Fruit fly (Drosophila melanogaster): Measurements from ENCODE around the gene CG44227.
A peak's percentile ranks its signal among the peaks of the same experiment; 100 is the strongest.

CG44227 gene

dm6 chr3R:8722962-8723548 is 38.1 kb upstream of the CG44227 start, which contains the start of gene nom (continued):
- no peak for TF ChIP-seq zfh1 (GFP tag; IDR thresholded peaks at IDR 0.05)
- no peak for TF ChIP-seq NK7.1 (GFP tag; optimal IDR thresholded peaks at IDR 0.05)
- peak; percentile 88 for TF ChIP-seq Myb (GFP tag; optimal IDR thresholded peaks at IDR 0.05)
- TF ChIP-seq sens (GFP tag), result no peak
- TF ChIP-seq CG17361 (GFP tag; IDR thresholded peaks at IDR 0.05), result no peak
- TF ChIP-seq CG9215 (GFP tag; IDR thresholded peaks at IDR 0.05), result no peak
- TF ChIP-seq CG8359 (GFP tag; optimal IDR thresholded peaks at IDR 0.05; ENCODE audit: borderline replicate concordance), result no peak
- no peak for TF ChIP-seq Hr39 (optimal IDR thresholded peaks at IDR 0.05)
- TF ChIP-seq dysf (GFP tag; IDR thresholded peaks at IDR 0.05), result no peak
- TF ChIP-seq run (tag; optimal IDR thresholded peaks at IDR 0.05), result no peak
- TF ChIP-seq phol (tag; optimal IDR thresholded peaks at IDR 0.05), result peak; percentile 35
- TF ChIP-seq Rfx (GFP tag; IDR thresholded peaks at IDR 0.05), result peak; percentile 31; the same call in 1 of the 2 replicates
- TF ChIP-seq salm (tag; optimal IDR thresholded peaks at IDR 0.05), result no peak
- TF ChIP-seq Doc2 (GFP tag; IDR thresholded peaks at IDR 0.05), result no peak
- no peak for TF ChIP-seq CG14965 (GFP tag; optimal IDR thresholded peaks at IDR 0.05; ENCODE audit: borderline replicate concordance)
- peak in 1 of 2 experiments; percentile 7 for TF ChIP-seq insv (GFP tag; optimal IDR thresholded peaks at IDR 0.05)
- 0 out of 3 replicates have a peak, but pooled peaks have one; percentile 23 for TF ChIP-seq CG14860 (GFP tag; IDR thresholded peaks at IDR 0.05; ENCODE audit: partially characterized antibody)
- TF ChIP-seq CG9797 (GFP tag; optimal IDR thresholded peaks at IDR 0.05), result peak; percentile 55
- TF ChIP-seq BEAF-32 (GFP tag; optimal IDR thresholded peaks at IDR 0.05), result peak; percentile 10

- TF ChIP-seq tin (GFP tag; optimal IDR thresholded peaks at IDR 0.05), result no peak
- TF ChIP-seq phol (tag; optimal IDR thresholded peaks at IDR 0.05), result no peak
- TF ChIP-seq Neu2 (GFP tag; optimal IDR thresholded peaks at IDR 0.05; ENCODE audit: borderline replicate concordance), result no peak
- TF ChIP-seq dmrt11E (tag; optimal IDR thresholded peaks at IDR 0.05), result no peak
- no peak for TF ChIP-seq CG10366 (GFP tag; IDR thresholded peaks at IDR 0.05)
- no peak for TF ChIP-seq CG7271 (tag; optimal IDR thresholded peaks at IDR 0.05)
- TF ChIP-seq CG30431 (GFP tag; optimal IDR thresholded peaks at IDR 0.05), result no peak
- no peak for TF ChIP-seq CG3407 (GFP tag; optimal IDR thresholded peaks at IDR 0.05)
- TF ChIP-seq CG6791 (GFP tag; IDR thresholded peaks at IDR 0.05; ENCODE audit: partially characterized antibody), result no peak
- TF ChIP-seq CG12659 (GFP tag; optimal IDR thresholded peaks at IDR 0.05), result no peak
- no peak for TF ChIP-seq CG17359 (tag; optimal IDR thresholded peaks at IDR 0.05)
These were observed 36.1 kb upstream of the CG44227 start, which contains the start of gene CG8136 for dm6 chr3R:8721071-8721470. Gene CG8136, plus strand, starts transcription at chr3R:8721371.

dm6 chr3R:8718898-8719297 is 33.9 kb upstream of the CG44227 start, which contains the start of gene CG11760:
Gene CG11760, plus strand, starts transcription at chr3R:8719198.
- TF ChIP-seq Med (GFP tag) (peak; percentile 61), NFAT (GFP tag; IDR thresholded peaks at IDR 0.05) (no peak), sens (GFP tag) (peak; percentile 30), Doc3 (GFP tag; IDR thresholded peaks at IDR 0.05; ENCODE audit: partially characterized antibody) (0 out of 3 replicates have a peak, but pooled peaks have one; percentile 16), Dbx (GFP tag; IDR thresholded peaks at IDR 0.05) (no peak)

dm6 chr3R:8718356-8718755 is 33.4 kb upstream of the CG44227 start, which contains the start of gene Cks85A:
Gene Cks85A, minus strand, starts transcription at chr3R:8718456.
- TF ChIP-seq Pdp1 (GFP tag; optimal IDR thresholded peaks at IDR 0.05) (peak in 1 of 2 experiments; percentile 41), sug (tag; optimal IDR thresholded peaks at IDR 0.05) (no peak), CG7357 (GFP tag; IDR thresholded peaks at IDR 0.05) (no peak), grau (tag; optimal IDR thresholded peaks at IDR 0.05) (no peak)
